Fruit fly (Drosophila melanogaster) whole organism, adult: ENCODE data around the gene CG31832.
A peak's percentile ranks its signal among the peaks of the same experiment; 100 is the strongest.

Experiments
- CG11617 ChIP-seq: fragments of 200-800 bp; sonication (Bioruptor generic); optimal IDR thresholded peaks from 2 replicates; lab custom pipeline; 2017; ENCODE audit warnings: mild to moderate bottlenecking, missing biosample characterization, missing genetic modification reagents, missing genetic modification characterization
- CG1620 ChIP-seq: fragments of 200-800 bp; sonication (Bioruptor generic); optimal IDR thresholded peaks from 2 replicates; lab custom pipeline; 2016; ENCODE audit warnings: missing biosample characterization, missing genetic modification characterization
- CG7045 ChIP-seq: fragments of 200-800 bp; sonication (Bioruptor generic); optimal IDR thresholded peaks from 2 replicates; lab custom pipeline; 2017; ENCODE audit warnings: missing biosample characterization, mild to moderate bottlenecking, missing genetic modification characterization
- CG7101 ChIP-seq: fragments of 200-800 bp; sonication (Bioruptor generic); optimal IDR thresholded peaks from 2 replicates; lab custom pipeline; 2018; ENCODE audit warnings: missing biosample characterization, mild to moderate bottlenecking, missing genetic modification characterization, moderate library complexity
- Crg-1 ChIP-seq: fragments of 200-800 bp; sonication (Bioruptor generic); optimal IDR thresholded peaks from 2 replicates; lab custom pipeline; 2016; ENCODE audit warnings: missing biosample characterization, missing genetic modification characterization
- Hr96 ChIP-seq: fragments of 200-800 bp; sonication (Bioruptor generic); optimal IDR thresholded peaks from 2 replicates; lab custom pipeline; 2016; ENCODE audit warnings: missing biosample characterization, missing genetic modification characterization
- bab1 ChIP-seq: fragments of 200-800 bp; sonication (Bioruptor generic); optimal IDR thresholded peaks from 3 replicates; lab custom pipeline; 2019; ENCODE audit warnings: missing biosample characterization, mild to moderate bottlenecking, missing genetic modification characterization, moderate library complexity
- cic ChIP-seq: fragments of 200-800 bp; sonication (Bioruptor generic); optimal IDR thresholded peaks from 2 replicates; lab custom pipeline; 2017; ENCODE audit warnings: missing biosample characterization, mild to moderate bottlenecking, missing genetic modification characterization, moderate library complexity
- cnc ChIP-seq, 2 experiments: fragments of >200 bp; optimal IDR thresholded peaks; 2 replicates each; lab custom pipeline; 2017
- kay ChIP-seq: fragments of 200-800 bp; sonication (Bioruptor generic); peaks from one replicate; lab custom pipeline; 2016; ENCODE audit warnings: missing biosample characterization, missing genetic modification characterization, borderline replicate concordance
- ovo ChIP-seq: fragments of 200-800 bp; sonication (Bioruptor generic); optimal IDR thresholded peaks from 2 replicates; lab custom pipeline; 2016; ENCODE audit warnings: missing biosample characterization, missing genetic modification characterization
- pad ChIP-seq: fragments of 200-800 bp; sonication (Bioruptor generic); optimal IDR thresholded peaks from 3 replicates; lab custom pipeline; 2017; ENCODE audit warnings: missing biosample characterization, missing genetic modification characterization, mild to moderate bottlenecking, moderate library complexity, missing genetic modification reagents
- tj ChIP-seq: fragments of 200-800 bp; sonication (Bioruptor generic); optimal IDR thresholded peaks from 3 replicates; lab custom pipeline; 2017; ENCODE audit warnings: missing biosample characterization, mild to moderate bottlenecking, missing genetic modification characterization, moderate library complexity

DNA sequence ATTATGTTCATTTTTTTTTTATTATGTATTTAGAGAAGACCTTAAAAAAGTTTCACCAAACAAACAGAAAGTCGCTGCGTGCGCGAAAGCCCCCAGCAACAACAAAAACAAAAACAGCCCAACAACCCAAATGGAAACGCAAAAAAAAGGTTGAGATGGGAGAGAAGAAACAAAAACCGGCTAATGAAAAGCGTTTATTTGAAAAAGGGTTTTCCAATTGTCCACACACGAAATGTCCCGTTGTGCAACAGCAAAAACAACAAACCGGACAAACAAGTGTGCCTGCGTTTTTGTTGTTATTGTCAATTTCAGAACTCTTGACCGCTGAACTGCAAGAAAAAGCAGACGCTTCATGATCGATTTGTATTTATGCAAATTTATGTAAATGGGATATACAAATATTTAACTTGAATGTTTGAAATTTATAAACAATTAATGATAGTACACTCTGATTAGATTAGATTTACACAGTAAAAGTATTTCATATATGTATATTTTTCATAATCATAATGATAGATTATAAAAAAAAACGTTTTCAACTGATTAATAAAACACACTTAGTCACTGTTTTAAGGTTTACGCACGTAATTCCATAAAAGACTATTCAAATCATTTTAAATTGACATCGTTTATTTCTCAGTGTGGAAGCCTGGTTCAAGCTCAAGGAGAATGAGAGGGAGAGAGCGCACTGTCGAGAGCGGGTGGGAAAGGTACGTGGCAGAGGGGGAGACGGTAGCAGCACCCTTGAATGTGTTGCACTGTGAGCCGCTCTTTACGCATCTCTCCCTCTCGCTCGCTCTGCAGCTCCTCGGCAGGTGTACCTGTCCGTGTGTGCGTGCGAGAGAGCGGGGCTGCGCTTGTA lies 25.0 kb upstream of the CG31832 start:
- TF ChIP-seq CG7045 (peak; percentile 54), Crg-1 (GFP tag; lab: Kevin White, UChicago) (no peak), ovo (GFP tag; lab: Kevin White, UChicago) (peak; percentile 21), CG1620 (GFP tag; lab: Kevin White, UChicago) (no peak), CG7101 (tag; lab: Kevin White, UChicago) (peak; percentile 48), cic (GFP tag; lab: Kevin White, UChicago) (no peak), bab1 (GFP tag; lab: Kevin White, UChicago) (peak; percentile 30), tj (peak; percentile 7), pad (GFP tag; lab: Kevin White, UChicago) (peak; percentile 91), cnc (optimal IDR thresholded peaks at IDR 0.05; lab: Kevin White, UChicago) (no peak), Hr96 (GFP tag; lab: Kevin White, UChicago) (peak; percentile 19), kay (GFP tag; lab: Kevin White, UChicago) (peak; percentile 66), CG11617 (peak; percentile 40)
